Comparison of ENCODE assay signal across 1 fruit fly cellular context in the genomic region with DNA sequence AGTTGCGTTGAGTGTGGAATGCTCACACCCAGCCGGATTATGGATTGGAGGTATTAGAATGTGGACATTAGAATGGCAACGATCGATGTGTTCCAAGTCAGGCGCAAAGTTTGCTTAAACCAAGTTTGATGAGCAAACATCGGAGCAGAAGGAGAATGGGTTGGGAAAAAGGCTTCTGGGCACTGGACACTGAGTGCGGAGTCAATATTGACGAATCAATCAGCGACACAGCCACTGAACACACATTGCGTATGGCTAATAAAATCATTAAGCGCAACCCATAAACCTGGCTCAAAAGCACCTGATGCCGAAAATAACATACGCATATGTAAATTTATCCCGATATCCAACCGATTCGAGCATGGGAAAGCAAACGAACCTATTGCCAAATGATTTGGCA.
TF ChIP-seq lines count a peak whose summit lies in the region.

No protein-coding gene starts in this region.

TF ChIP-seq in whole organism, embryonic, 481 proteins besides CTCF, POLR2A, EP300 and RAD21 (continued from another document):
- TF ChIP-seq CG14014 (GFP tag; IDR thresholded peaks at IDR 0.05; lab: Robert Waterston, UW) (peak; percentile 22; the same call in 1 of the 2 replicates), lab (GFP tag; optimal IDR thresholded peaks at IDR 0.05; lab: Kevin White, UChicago) (peak; percentile 31), Atf6 (GFP tag; IDR thresholded peaks at IDR 0.05; lab: Robert Waterston, UW) (no peak), CG8290 (GFP tag; optimal IDR thresholded peaks at IDR 0.05; lab: Kevin White, UChicago) (no peak), CG8290 (tag; optimal IDR thresholded peaks at IDR 0.05; lab: Kevin White, UChicago) (peak in 1 of 2 experiments; percentile 50), cato (GFP tag; optimal IDR thresholded peaks at IDR 0.05; lab: Kevin White, UChicago; ENCODE audit: borderline replicate concordance) (no peak), CG5953 (GFP tag; IDR thresholded peaks at IDR 0.05; lab: Robert Waterston, UW) (peak; percentile 20; the same call in 1 of the 2 replicates), ATbp (GFP tag; optimal IDR thresholded peaks at IDR 0.05; lab: Kevin White, UChicago) (peak; percentile 38), Usf (GFP tag; optimal IDR thresholded peaks at IDR 0.05; lab: Kevin White, UChicago) (no peak), CG31441 (GFP tag; IDR thresholded peaks at IDR 0.05; lab: Robert Waterston, UW) (no peak), Hand (GFP tag; optimal IDR thresholded peaks at IDR 0.05; lab: Kevin White, UChicago) (no peak), Opbp (GFP tag; IDR thresholded peaks at IDR 0.05; lab: Robert Waterston, UW; ENCODE audit: partially characterized antibody) (no peak), CG6854 (GFP tag; optimal IDR thresholded peaks at IDR 0.05; lab: Kevin White, UChicago) (no peak), p53 (GFP tag; optimal IDR thresholded peaks at IDR 0.05; lab: Kevin White, UChicago) (no peak), Nf-YC (tag; optimal IDR thresholded peaks at IDR 0.05; lab: Kevin White, UChicago) (no peak), toy (GFP tag; IDR thresholded peaks at IDR 0.05; lab: Robert Waterston, UW) (no peak), E2f1 (GFP tag; IDR thresholded peaks at IDR 0.05; lab: Robert Waterston, UW) (no peak), unc-4 (GFP tag; IDR thresholded peaks at IDR 0.05; lab: Robert Waterston, UW; ENCODE audit: partially characterized antibody) (no peak), CG11398 (GFP tag; optimal IDR thresholded peaks at IDR 0.05; lab: Kevin White, UChicago) (no peak), CG34422 (GFP tag; IDR thresholded peaks at IDR 0.05; lab: Robert Waterston, UW) (no peak), ci (GFP tag; IDR thresholded peaks at IDR 0.05; lab: Robert Waterston, UW) (peak; percentile 48; the same call in 2 of the 3 replicates), Oaz (GFP tag; IDR thresholded peaks at IDR 0.05; lab: Robert Waterston, UW) (no peak), Abd-B (GFP tag; optimal IDR thresholded peaks at IDR 0.05; lab: Kevin White, UChicago) (no peak), Pdp1 (GFP tag; optimal IDR thresholded peaks at IDR 0.05; lab: Kevin White, UChicago) (no peak), dimm (GFP tag; IDR thresholded peaks at IDR 0.05; lab: Robert Waterston, UW) (no peak), Six4 (GFP tag; optimal IDR thresholded peaks at IDR 0.05; lab: Kevin White, UChicago) (no peak), CG14667 (GFP tag; IDR thresholded peaks at IDR 0.05; lab: Robert Waterston, UW) (no peak), YL-1 (GFP tag; optimal IDR thresholded peaks at IDR 0.05; lab: Kevin White, UChicago) (no peak), CG12769 (tag; optimal IDR thresholded peaks at IDR 0.05; lab: Kevin White, UChicago) (peak; percentile 15), CG17612 (GFP tag; IDR thresholded peaks at IDR 0.05; lab: Robert Waterston, UW) (0 out of 2 replicates have a peak, but pooled peaks have one; percentile 24), Aef1 (GFP tag; IDR thresholded peaks at IDR 0.05; lab: Robert Waterston, UW) (no peak), caup (GFP tag; optimal IDR thresholded peaks at IDR 0.05; lab: Kevin White, UChicago; ENCODE audit: severe bottlenecking) (peak; percentile 6), inv (GFP tag; IDR thresholded peaks at IDR 0.05; lab: Robert Waterston, UW; ENCODE audit: partially characterized antibody) (no peak), CG15479 (GFP tag; optimal IDR thresholded peaks at IDR 0.05; lab: Kevin White, UChicago) (no peak), CG14965 (GFP tag; optimal IDR thresholded peaks at IDR 0.05; lab: Kevin White, UChicago; ENCODE audit: borderline replicate concordance) (no peak), CG15514 (GFP tag; optimal IDR thresholded peaks at IDR 0.05; lab: Kevin White, UChicago) (peak; percentile 1), CG15269 (tag; optimal IDR thresholded peaks at IDR 0.05; lab: Kevin White, UChicago) (no peak), usp (GFP tag; optimal IDR thresholded peaks at IDR 0.05; lab: Kevin White, UChicago) (no peak), trh (GFP tag; optimal IDR thresholded peaks at IDR 0.05; lab: Kevin White, UChicago) (no peak), zfh2 (GFP tag; optimal IDR thresholded peaks at IDR 0.05; lab: Kevin White, UChicago) (no peak), ab (GFP tag; optimal IDR thresholded peaks at IDR 0.05; lab: Kevin White, UChicago) (no peak), lmd (GFP tag; IDR thresholded peaks at IDR 0.05; lab: Robert Waterston, UW) (no peak), HHEX (GFP tag; optimal IDR thresholded peaks at IDR 0.05; lab: Kevin White, UChicago) (peak; percentile 15), CG32767 (GFP tag; IDR thresholded peaks at IDR 0.05; lab: Robert Waterston, UW) (peak; percentile 13; the same call in 1 of the 2 replicates), MESR4 (GFP tag; optimal IDR thresholded peaks at IDR 0.05; lab: Kevin White, UChicago) (no peak), CG2129 (GFP tag; IDR thresholded peaks at IDR 0.05; lab: Robert Waterston, UW; ENCODE audit: partially characterized antibody) (no peak), CG31388 (GFP tag; optimal IDR thresholded peaks at IDR 0.05; lab: Kevin White, UChicago) (no peak), NK7.1 (GFP tag; optimal IDR thresholded peaks at IDR 0.05; lab: Kevin White, UChicago) (no peak), pita (GFP tag; optimal IDR thresholded peaks at IDR 0.05; lab: Kevin White, UChicago) (no peak), CG32772 (GFP tag; IDR thresholded peaks at IDR 0.05; lab: Robert Waterston, UW) (no peak), phol (tag; optimal IDR thresholded peaks at IDR 0.05; lab: Kevin White, UChicago) (no peak), CG11093 (GFP tag; IDR thresholded peaks at IDR 0.05; lab: Robert Waterston, UW) (no peak), CrebB (tag; optimal IDR thresholded peaks at IDR 0.05; lab: Kevin White, UChicago) (no peak), nerfin-1 (tag; optimal IDR thresholded peaks at IDR 0.05; lab: Kevin White, UChicago) (no peak), stc (GFP tag; IDR thresholded peaks at IDR 0.05; lab: Robert Waterston, UW) (peak; percentile 22; the same call in 1 of the 2 replicates), ind (GFP tag; optimal IDR thresholded peaks at IDR 0.05; lab: Kevin White, UChicago) (no peak), fd3F (GFP tag; optimal IDR thresholded peaks at IDR 0.05; lab: Kevin White, UChicago) (no peak), CG2199 (GFP tag; IDR thresholded peaks at IDR 0.05; lab: Robert Waterston, UW) (no peak), CG7839 (tag; optimal IDR thresholded peaks at IDR 0.05; lab: Kevin White, UChicago) (no peak), CG18011 (GFP tag; optimal IDR thresholded peaks at IDR 0.05; lab: Kevin White, UChicago) (no peak), ewg (GFP tag; optimal IDR thresholded peaks at IDR 0.05; lab: Kevin White, UChicago) (no peak), danr (GFP tag; IDR thresholded peaks at IDR 0.05; lab: Robert Waterston, UW) (no peak), Drgx (GFP tag; IDR thresholded peaks at IDR 0.05; lab: Robert Waterston, UW) (no peak), chif (GFP tag; optimal IDR thresholded peaks at IDR 0.05; lab: Kevin White, UChicago) (no peak), CG8388 (GFP tag; optimal IDR thresholded peaks at IDR 0.05; lab: Kevin White, UChicago) (no peak), H15 (GFP tag; IDR thresholded peaks at IDR 0.05; lab: Robert Waterston, UW) (no peak), unpg (GFP tag; optimal IDR thresholded peaks at IDR 0.05; lab: Kevin White, UChicago) (no peak), bcd (GFP tag; optimal IDR thresholded peaks at IDR 0.05; lab: Kevin White, UChicago) (no peak), CG43689 (GFP tag; IDR thresholded peaks at IDR 0.05; lab: Robert Waterston, UW) (no peak), mirr (GFP tag; optimal IDR thresholded peaks at IDR 0.05; lab: Kevin White, UChicago) (peak; percentile 25), dan (GFP tag; IDR thresholded peaks at IDR 0.05; lab: Robert Waterston, UW) (no peak)
